Worm (Caenorhabditis elegans): ENCODE results near the gene T24A6.1.

The T24A6.1 gene

ce11 chrV:3585011-3585410 is 26.2 kb downstream of the T24A6.1 start (continued):
- TF ChIP-seq skn-1 (tag; optimal IDR thresholded peaks at IDR 0.05) (no peak), tag-97 (GFP tag; IDR thresholded peaks at IDR 0.05) (no peak), lin-38 (GFP tag; IDR thresholded peaks at IDR 0.05) (peak; percentile 57), nhr-6 (tag; optimal IDR thresholded peaks at IDR 0.05) (no peak), daf-16 (GFP tag; optimal IDR thresholded peaks at IDR 0.05) (no peak), daf-16 (tag; optimal IDR thresholded peaks at IDR 0.05) (peak; percentile 42), F10B5.3 (tag; optimal IDR thresholded peaks at IDR 0.05) (no peak), duxl-1 (tag; optimal IDR thresholded peaks at IDR 0.05; ENCODE audit: poor library complexity) (no peak), F49E8.2 (tag; optimal IDR thresholded peaks at IDR 0.05; ENCODE audit: borderline replicate concordance) (peak; percentile 88), nhr-111 (GFP tag; optimal IDR thresholded peaks at IDR 0.05) (no peak), snpc-1.2 (GFP tag; IDR thresholded peaks at IDR 0.05) (peak; percentile 74), sdz-12 (GFP tag; optimal IDR thresholded peaks at IDR 0.05) (no peak), F44E2.7 (GFP tag; IDR thresholded peaks at IDR 0.05) (no peak), ZK337.2 (GFP tag; IDR thresholded peaks at IDR 0.05) (0 out of 2 replicates have a peak, but pooled peaks have one; percentile 14), T26A8.4 (GFP tag; IDR thresholded peaks at IDR 0.05) (no peak)

ce11 chrV:3586014-3586689 is 27.3 kb downstream of the T24A6.1 start, which contains the start of the genes rpl-11.1 and T22F3.2:
TSS of gene rpl-11.1 (minus strand) at chrV:3586064.
TSS of gene T22F3.2 (plus strand) at chrV:3586639.
- TF ChIP-seq set-16 (GFP tag; IDR thresholded peaks at IDR 0.05): no peak
- TF ChIP-seq D1046.2 (GFP tag; IDR thresholded peaks at IDR 0.05): 0 out of 2 replicates have a peak, but pooled peaks have one; percentile 24
- no peak for TF ChIP-seq ama-1 (optimal IDR thresholded peaks at IDR 0.05)
- TF ChIP-seq daf-16 (GFP tag; optimal IDR thresholded peaks at IDR 0.05): no peak
- TF ChIP-seq daf-16 (tag; optimal IDR thresholded peaks at IDR 0.05): peak; percentile 9
- peak; percentile 22 for TF ChIP-seq hlh-30 (tag; optimal IDR thresholded peaks at IDR 0.05; ENCODE audit: insufficient read depth)
- no peak for TF ChIP-seq F37D6.2 (tag; optimal IDR thresholded peaks at IDR 0.05)
- no peak for TF ChIP-seq nhr-10 (tag; optimal IDR thresholded peaks at IDR 0.05)
- TF ChIP-seq lsy-2 (tag; optimal IDR thresholded peaks at IDR 0.05): no peak
- TF ChIP-seq ceh-62 (tag; optimal IDR thresholded peaks at IDR 0.05): no peak
- TF ChIP-seq F10B5.3 (tag; optimal IDR thresholded peaks at IDR 0.05): no peak
- no peak for TF ChIP-seq mdt-29 (GFP tag; IDR thresholded peaks at IDR 0.05)
- no peak for TF ChIP-seq lin-15B (tag; optimal IDR thresholded peaks at IDR 0.05)
- TF ChIP-seq zag-1 (tag; optimal IDR thresholded peaks at IDR 0.05): no peak
- TF ChIP-seq lin-29 (GFP tag; IDR thresholded peaks at IDR 0.05): no peak
- TF ChIP-seq daf-8 (GFP tag; IDR thresholded peaks at IDR 0.05): no peak
- TF ChIP-seq unc-62 (GFP tag; optimal IDR thresholded peaks at IDR 0.05 in 1 of 2): peak in 1 of 2 experiments; percentile 47
- no peak for TF ChIP-seq unc-62 (tag; optimal IDR thresholded peaks at IDR 0.05)
- peak; percentile 5 for TF ChIP-seq hlh-11 (tag; optimal IDR thresholded peaks at IDR 0.05)
- no peak for TF ChIP-seq mxl-2 (GFP tag; conservative IDR thresholded peaks at IDR 0.05)
- TF ChIP-seq rbr-2 (tag; optimal IDR thresholded peaks at IDR 0.05): no peak
- TF ChIP-seq mep-1 (tag; optimal IDR thresholded peaks at IDR 0.05): peak; percentile 9
- TF ChIP-seq zip-2 (tag; optimal IDR thresholded peaks at IDR 0.05): no peak
- TF ChIP-seq nhr-41 (GFP tag; IDR thresholded peaks at IDR 0.05): no peak
- TF ChIP-seq mdl-1 (tag; optimal IDR thresholded peaks at IDR 0.05): peak in 1 of 2 experiments; percentile 34
- TF ChIP-seq duxl-1 (tag; optimal IDR thresholded peaks at IDR 0.05; ENCODE audit: poor library complexity): no peak
- TF ChIP-seq hif-1 (tag; optimal IDR thresholded peaks at IDR 0.05): peak in 1 of 2 experiments; percentile 34
- TF ChIP-seq dpl-1 (GFP tag; optimal IDR thresholded peaks at IDR 0.05): no peak
- TF ChIP-seq cey-2 (tag; optimal IDR thresholded peaks at IDR 0.05; ENCODE audit: borderline replicate concordance, insufficient read depth): no peak
- peak; percentile 42; the same call in 1 of the 2 replicates for TF ChIP-seq hmg-1.1 (GFP tag; IDR thresholded peaks at IDR 0.05)
